Fruit fly (Drosophila melanogaster) Kc167 (cell line): Measurements from ENCODE around the gene CG42258.

Source experiments
- Myc ChIP-seq: fragments of >200 bp; optimal IDR thresholded peaks from 2 replicates; lab custom pipeline; 2017; ENCODE audit warnings: missing external identifiers
- Sin3A ChIP-seq: fragments of >200 bp; optimal IDR thresholded peaks from 2 replicates; lab custom pipeline; 2018; ENCODE audit warnings: missing external identifiers
- h ChIP-seq: fragments of >200 bp; optimal IDR thresholded peaks from 3 replicates; lab custom pipeline; 2018; ENCODE audit warnings: missing external identifiers
- ttk ChIP-seq: sonication (Bioruptor generic); optimal IDR thresholded peaks from 2 replicates; lab custom pipeline; 2017; ENCODE audit warnings: missing external identifiers

dm6 chrX:12472244-12472736, 9.0 kb downstream of the CG42258 start:
- no peak for TF ChIP-seq h
- no peak for TF ChIP-seq ttk
- TF ChIP-seq Sin3A (lab: Kevin White, UChicago): no peak
- no peak for TF ChIP-seq Myc (lab: Kevin White, UChicago)
